Worm (Caenorhabditis elegans) whole organism, L1 larva: ENCODE measurements around the gene serp-1.1.

Experiments used
- Y116A8C.19 ChIP-seq: sonication (generic microtip); optimal IDR thresholded peaks from 2 replicates; lab custom pipeline; 2016; ENCODE audit warnings: missing compliant biosample characterization, missing genetic modification characterization, borderline replicate concordance
- alr-1 ChIP-seq: fragments of 200-800 bp; sonication (Bioruptor generic); optimal IDR thresholded peaks from 2 replicates; lab custom pipeline; 2018; ENCODE audit warnings: borderline replicate concordance, mild to moderate bottlenecking, missing genetic modification characterization, missing compliant biosample characterization
- aly-2 ChIP-seq: fragments of 150-350 bp; optimal IDR thresholded peaks from 2 replicates; lab custom pipeline; 2014; ENCODE audit warnings: missing biosample characterization, missing genetic modification characterization
- blmp-1 ChIP-seq: fragments of 150-350 bp; optimal IDR thresholded peaks from 2 replicates; lab custom pipeline; 2014; ENCODE audit warnings: missing biosample characterization, missing genetic modification characterization
- ceh-88 ChIP-seq: fragments of 200-800 bp; sonication (Bioruptor generic); IDR thresholded peaks from 2 replicates; pipeline ENCODE4 v1.3.6; 2022; ENCODE audit warnings: missing genetic modification characterization, missing compliant biosample characterization
- dpl-1 ChIP-seq, 3 experiments: fragments of 150-350 bp in 2 of 3; sonication (generic microtip) in 1 of 3; optimal IDR thresholded peaks; 2 replicates each; lab custom pipeline; 2014 to 2017; ENCODE audit warnings: missing biosample characterization in 3 of 3, missing genetic modification characterization in 3 of 3, missing genetic modification reagents in 3 of 3
- dsc-1 ChIP-seq: sonication (generic microtip); optimal IDR thresholded peaks from 2 replicates; lab custom pipeline; 2016; ENCODE audit warnings: mild to moderate bottlenecking, missing genetic modification characterization, missing compliant biosample characterization
- efl-1 ChIP-seq, 4 experiments: fragments of 150-350 bp; optimal IDR thresholded peaks in 3 of 4; peaks in 1 of 4; 1 replicate in 1 of 4; 2 replicates in 3 of 4; lab custom pipeline; 2014; ENCODE audit warnings: missing biosample characterization in 2 of 4, missing genetic modification characterization in 2 of 4, missing genetic modification reagents in 2 of 4
- egl-13 ChIP-seq: sonication (generic microtip); optimal IDR thresholded peaks from 2 replicates; lab custom pipeline; 2016; ENCODE audit warnings: missing genotype, missing genetic modification reagents, missing genetic modification characterization, missing compliant biosample characterization
- egl-27 ChIP-seq, 2 experiments: fragments of 150-350 bp in 1 of 2; sonication (generic microtip); optimal IDR thresholded peaks; 3 replicates each; lab custom pipeline; 2017 to 2018; ENCODE audit warnings: missing biosample characterization in 2 of 2, missing genetic modification characterization in 2 of 2, missing genetic modification reagents in 2 of 2
- elt-3 ChIP-seq, 6 experiments: fragments of 150-350 bp in 1 of 6; sonication (generic microtip); optimal IDR thresholded peaks; 2 replicates each; lab custom pipeline; 2017 to 2018; ENCODE audit warnings: missing biosample characterization in 6 of 6, missing genetic modification characterization in 6 of 6, inconsistent platforms in 1 of 6
- fkh-8 ChIP-seq: sonication (generic microtip); optimal IDR thresholded peaks from 2 replicates; lab custom pipeline; 2016; ENCODE audit warnings: mild to moderate bottlenecking, missing genetic modification characterization, missing compliant biosample characterization
- fos-1 ChIP-seq: fragments of 150-350 bp; optimal IDR thresholded peaks from 2 replicates; lab custom pipeline; 2014; ENCODE audit warnings: missing biosample characterization, missing genetic modification characterization
- grh-1 ChIP-seq: fragments of 200-800 bp; sonication (Bioruptor generic); IDR thresholded peaks from 2 replicates; pipeline ENCODE4 v1.3.6; 2022; ENCODE audit warnings: missing genetic modification reagents, missing genetic modification characterization, missing compliant biosample characterization
- hpl-2 ChIP-seq: fragments of 150-350 bp; optimal IDR thresholded peaks from 2 replicates; lab custom pipeline; 2014; ENCODE audit warnings: missing biosample characterization, missing genetic modification reagents, missing genetic modification characterization
- isw-1 ChIP-seq: fragments of 200-800 bp; sonication (Bioruptor generic); IDR thresholded peaks from 2 replicates; pipeline ENCODE4 v1.3.6; 2022; ENCODE audit warnings: missing genetic modification characterization, missing compliant biosample characterization
- jun-1 ChIP-seq: fragments of 150-350 bp; optimal IDR thresholded peaks from 2 replicates; lab custom pipeline; 2014; ENCODE audit warnings: missing biosample characterization, missing genetic modification reagents, missing genetic modification characterization
- lin-14 ChIP-seq: fragments of 200-800 bp; sonication (Bioruptor generic); optimal IDR thresholded peaks from 2 replicates; lab custom pipeline; 2018; ENCODE audit warnings: mild to moderate bottlenecking, missing genetic modification characterization, moderate library complexity, missing compliant biosample characterization
- lin-15B ChIP-seq: fragments of 150-350 bp; sonication (generic microtip); optimal IDR thresholded peaks from 3 replicates; lab custom pipeline; 2014; ENCODE audit warnings: missing biosample characterization, missing genetic modification characterization
- lin-35 ChIP-seq, 2 experiments: fragments of 150-350 bp; optimal IDR thresholded peaks; 2 replicates each; lab custom pipeline; 2014; ENCODE audit warnings: missing biosample characterization in 2 of 2, missing genetic modification characterization in 2 of 2, missing genetic modification reagents in 2 of 2
- lin-39 ChIP-seq: fragments of 150-350 bp; optimal IDR thresholded peaks from 2 replicates; lab custom pipeline; 2014; ENCODE audit warnings: missing biosample characterization, missing genetic modification reagents, missing genetic modification characterization
- lir-3 ChIP-seq: sonication (generic microtip); optimal IDR thresholded peaks from 2 replicates; lab custom pipeline; 2016; ENCODE audit warnings: mild to moderate bottlenecking, missing genetic modification characterization, moderate library complexity, missing compliant biosample characterization; ENCODE audit not compliant: poor library complexity
- lsy-2 ChIP-seq, 2 experiments: fragments of 150-350 bp; optimal IDR thresholded peaks; 2 replicates each; lab custom pipeline; 2014; ENCODE audit warnings: missing biosample characterization in 2 of 2, missing genetic modification characterization in 2 of 2
- mab-9 ChIP-seq: fragments of 200-800 bp; sonication (Bioruptor generic); IDR thresholded peaks from 2 replicates; pipeline ENCODE4 v1.3.6; 2022; ENCODE audit warnings: missing genetic modification reagents, missing genetic modification characterization, missing compliant biosample characterization
- nhr-11 ChIP-seq: fragments of 150-350 bp; optimal IDR thresholded peaks from 2 replicates; lab custom pipeline; 2014; ENCODE audit warnings: missing biosample characterization, missing genetic modification characterization
- nhr-19 ChIP-seq: fragments of 200-800 bp; sonication (Bioruptor generic); conservative IDR thresholded peaks from 2 replicates; pipeline ENCODE4 v1.3.6; 2022; ENCODE audit warnings: missing genetic modification characterization, missing compliant biosample characterization
- nhr-20 ChIP-seq: sonication (generic microtip); optimal IDR thresholded peaks from 2 replicates; lab custom pipeline; 2016; ENCODE audit warnings: mild to moderate bottlenecking, missing genetic modification characterization, missing compliant biosample characterization
- nhr-237 ChIP-seq: fragments of 150-350 bp; optimal IDR thresholded peaks from 2 replicates; lab custom pipeline; 2014; ENCODE audit warnings: missing biosample characterization, missing genetic modification characterization
- nhr-47 ChIP-seq: sonication (generic microtip); optimal IDR thresholded peaks from 2 replicates; lab custom pipeline; 2016; ENCODE audit warnings: mild to moderate bottlenecking, missing genetic modification characterization, moderate library complexity, missing compliant biosample characterization
- nhr-71 ChIP-seq: sonication (generic microtip); optimal IDR thresholded peaks from 2 replicates; lab custom pipeline; 2016; ENCODE audit warnings: mild to moderate bottlenecking, missing genetic modification characterization, moderate library complexity, missing compliant biosample characterization
- nhr-76 ChIP-seq: sonication (generic microtip); optimal IDR thresholded peaks from 2 replicates; lab custom pipeline; 2017; ENCODE audit warnings: missing biosample characterization, missing genetic modification characterization
- nhr-77 ChIP-seq: fragments of 150-350 bp; optimal IDR thresholded peaks from 2 replicates; lab custom pipeline; 2014; ENCODE audit warnings: missing biosample characterization, missing genetic modification characterization
- nhr-84 ChIP-seq: sonication (generic microtip); optimal IDR thresholded peaks from 2 replicates; lab custom pipeline; 2017; ENCODE audit warnings: missing biosample characterization, missing genetic modification characterization
- nhr-85 ChIP-seq: sonication (generic microtip); peaks from one replicate; lab custom pipeline; 2016; ENCODE audit warnings: missing genetic modification characterization, inconsistent platforms, missing compliant biosample characterization
- pax-3 ChIP-seq: fragments of 200-800 bp; sonication (Bioruptor generic); optimal IDR thresholded peaks from 2 replicates; lab custom pipeline; 2018; ENCODE audit warnings: mild to moderate bottlenecking, missing genetic modification characterization, moderate library complexity, missing compliant biosample characterization
- pqm-1 ChIP-seq: sonication (generic microtip); optimal IDR thresholded peaks from 3 replicates; lab custom pipeline; 2017; ENCODE audit warnings: missing biosample characterization, missing genetic modification characterization
- rnt-1 ChIP-seq: sonication (generic microtip); optimal IDR thresholded peaks from 2 replicates; lab custom pipeline; 2016; ENCODE audit warnings: mild to moderate bottlenecking, missing genetic modification characterization, moderate library complexity, missing compliant biosample characterization
- skn-1 ChIP-seq: fragments of 150-350 bp; optimal IDR thresholded peaks from 2 replicates; lab custom pipeline; 2014; ENCODE audit warnings: missing biosample characterization, missing genetic modification characterization
- snu-23 ChIP-seq: sonication (generic microtip); optimal IDR thresholded peaks from 2 replicates; lab custom pipeline; 2016; ENCODE audit warnings: missing genetic modification characterization, missing compliant biosample characterization
- sup-37 ChIP-seq: fragments of 200-800 bp; sonication (Bioruptor generic); optimal IDR thresholded peaks from 2 replicates; lab custom pipeline; 2018; ENCODE audit warnings: mild to moderate bottlenecking, missing genetic modification characterization, missing compliant biosample characterization
- swsn-7 ChIP-seq: sonication (generic microtip); optimal IDR thresholded peaks from 2 replicates; lab custom pipeline; 2016; ENCODE audit warnings: missing genetic modification characterization, missing compliant biosample characterization
- tbx-2 ChIP-seq: sonication (generic microtip); optimal IDR thresholded peaks from 2 replicates; lab custom pipeline; 2016; ENCODE audit warnings: missing genetic modification characterization, missing compliant biosample characterization
- unc-86 ChIP-seq: sonication (generic microtip); optimal IDR thresholded peaks from 2 replicates; lab custom pipeline; 2016; ENCODE audit warnings: missing genetic modification characterization, missing compliant biosample characterization
- unc-98 ChIP-seq: fragments of 200-800 bp; sonication (Bioruptor generic); IDR thresholded peaks from 2 replicates; pipeline ENCODE4 v1.3.6; 2022; ENCODE audit warnings: missing genetic modification characterization, missing compliant biosample characterization
- xbp-1 ChIP-seq: sonication (generic microtip); optimal IDR thresholded peaks from 2 replicates; lab custom pipeline; 2016; ENCODE audit warnings: missing genetic modification characterization, missing compliant biosample characterization
- zip-4 ChIP-seq: fragments of 200-800 bp; sonication (Bioruptor generic); optimal IDR thresholded peaks from 2 replicates; lab custom pipeline; 2018; ENCODE audit warnings: mild to moderate bottlenecking, missing genetic modification characterization, moderate library complexity, missing compliant biosample characterization
- ztf-11 ChIP-seq, 2 experiments: sonication (generic microtip); optimal IDR thresholded peaks; 2 replicates each; lab custom pipeline; 2016 to 2017; ENCODE audit warnings: missing genetic modification characterization in 2 of 2, missing biosample characterization in 1 of 2, missing compliant biosample characterization in 1 of 2

serp-1.1 gene

ce11 chrX:15856853-15857252 is 15.5 kb downstream of the serp-1.1 start, which contains the start of gene F53H4.2:
Gene F53H4.2 (plus strand): TSS chrX:15857153.
- no peak for TF ChIP-seq lin-14 (GFP tag; lab: Kevin White, UChicago)

- TF ChIP-seq dpl-1 (GFP tag; optimal IDR thresholded peaks at IDR 0.05; lab: Kevin White, UChicago) (peak; percentile 22 to 62 (median 23)), lin-15B (peak; percentile 42), sup-37 (GFP tag; lab: Kevin White, UChicago) (no peak), lin-35 (GFP tag; optimal IDR thresholded peaks at IDR 0.05; lab: Kevin White, UChicago) (peak; percentile 38 to 41), nhr-20 (tag; lab: Kevin White, UChicago) (peak; percentile 24), tbx-2 (tag; lab: Kevin White, UChicago) (peak; percentile 41), skn-1 (tag; lab: Kevin White, UChicago) (no peak), grh-1 (peak; percentile 58), unc-86 (peak; percentile 67), pax-3 (tag; lab: Kevin White, UChicago) (peak; percentile 44), hpl-2 (GFP tag; lab: Kevin White, UChicago) (no peak), jun-1 (tag; lab: Kevin White, UChicago) (peak; percentile 15), lsy-2 (tag; optimal IDR thresholded peaks at IDR 0.05; lab: Kevin White, UChicago) (peak; percentile 13 to 54), nhr-11 (tag; lab: Kevin White, UChicago) (no peak), swsn-7 (tag; lab: Kevin White, UChicago) (peak; percentile 42), elt-3 (tag; optimal IDR thresholded peaks at IDR 0.05; lab: Kevin White, UChicago) (no peak), nhr-77 (tag; lab: Kevin White, UChicago) (no peak), nhr-71 (tag; lab: Kevin White, UChicago) (peak; percentile 66), isw-1 (peak; percentile 72), ztf-11 (tag; optimal IDR thresholded peaks at IDR 0.05; lab: Kevin White, UChicago) (no peak), egl-27 (tag; optimal IDR thresholded peaks at IDR 0.05; lab: Kevin White, UChicago) (no peak), fkh-8 (tag; lab: Kevin White, UChicago) (peak; percentile 46), efl-1 (optimal IDR thresholded peaks at IDR 0.05; lab: Kevin White, UChicago) (peak; percentile 55 to 89), efl-1 (GFP tag; optimal IDR thresholded peaks at IDR 0.05 in 1 of 2; lab: Kevin White, UChicago) (peak; percentile 38 to 76), lir-3 (tag; lab: Kevin White, UChicago) (peak; percentile 3), xbp-1 (tag; lab: Kevin White, UChicago) (peak; percentile 43), mab-9 (peak; percentile 81), nhr-84 (tag; lab: Kevin White, UChicago) (no peak), unc-98 (GFP tag; lab: Robert Waterston, UW) (no peak), aly-2 (tag; lab: Kevin White, UChicago) (no peak), lin-39 (no peak), rnt-1 (tag; lab: Kevin White, UChicago) (peak; percentile 42), nhr-47 (tag; lab: Kevin White, UChicago) (peak; percentile 69), alr-1 (no peak), pqm-1 (no peak), dsc-1 (tag; lab: Kevin White, UChicago) (peak; percentile 63), blmp-1 (tag; lab: Kevin White, UChicago) (no peak), nhr-237 (no peak), zip-4 (GFP tag; lab: Kevin White, UChicago) (peak; percentile 28), snu-23 (GFP tag; lab: Kevin White, UChicago) (peak; percentile 47), egl-13 (tag; lab: Kevin White, UChicago) (no peak), nhr-76 (tag; lab: Kevin White, UChicago) (no peak), nhr-19 (GFP tag; lab: Robert Waterston, UW) (peak; percentile 74), fos-1 (tag; lab: Kevin White, UChicago) (no peak), nhr-85 (peak; percentile 34), ceh-88 (peak; percentile 78), Y116A8C.19 (tag; lab: Kevin White, UChicago) (no peak)
These were observed 19.2 kb downstream of the serp-1.1 start, which contains the start of gene F53H4.6 for ce11 chrX:15860556-15861008. Gene F53H4.6 (minus strand): TSS chrX:15860606.
